Worm (Caenorhabditis elegans) whole organism, L1 larva: ENCODE results near the gene pno-1.

Experiments
- C16A3.4 ChIP-seq: fragments of 150-350 bp; optimal IDR thresholded peaks from 2 replicates; lab custom pipeline; 2014; ENCODE audit warnings: missing biosample characterization, missing genetic modification characterization
- Y116A8C.19 ChIP-seq: sonication (generic microtip); optimal IDR thresholded peaks from 2 replicates; lab custom pipeline; 2016; ENCODE audit warnings: missing compliant biosample characterization, missing genetic modification characterization, borderline replicate concordance
- aha-1 ChIP-seq: fragments of 150-350 bp; optimal IDR thresholded peaks from 2 replicates; lab custom pipeline; 2014; ENCODE audit warnings: missing biosample characterization, missing genetic modification characterization
- blmp-1 ChIP-seq: fragments of 150-350 bp; optimal IDR thresholded peaks from 2 replicates; lab custom pipeline; 2014; ENCODE audit warnings: missing biosample characterization, missing genetic modification characterization
- ceh-8 ChIP-seq: fragments of 200-800 bp; sonication (Bioruptor generic); optimal IDR thresholded peaks from 2 replicates; lab custom pipeline; 2018; ENCODE audit warnings: mild to moderate bottlenecking, missing genetic modification characterization, moderate library complexity, missing compliant biosample characterization
- ceh-90 ChIP-seq: sonication (generic microtip); optimal IDR thresholded peaks from 2 replicates; lab custom pipeline; 2016; ENCODE audit warnings: missing genetic modification characterization, missing compliant biosample characterization
- dpl-1 ChIP-seq, 3 experiments: fragments of 150-350 bp in 2 of 3; sonication (generic microtip) in 1 of 3; optimal IDR thresholded peaks; 2 replicates each; lab custom pipeline; 2014 to 2017; ENCODE audit warnings: missing biosample characterization in 3 of 3, missing genetic modification characterization in 3 of 3, missing genetic modification reagents in 3 of 3
- efl-1 ChIP-seq, 4 experiments: fragments of 150-350 bp; optimal IDR thresholded peaks in 3 of 4; peaks in 1 of 4; 1 replicate in 1 of 4; 2 replicates in 3 of 4; lab custom pipeline; 2014; ENCODE audit warnings: missing biosample characterization in 2 of 4, missing genetic modification characterization in 2 of 4, missing genetic modification reagents in 2 of 4
- egl-13 ChIP-seq: sonication (generic microtip); optimal IDR thresholded peaks from 2 replicates; lab custom pipeline; 2016; ENCODE audit warnings: missing genotype, missing genetic modification reagents, missing genetic modification characterization, missing compliant biosample characterization
- elt-3 ChIP-seq, 6 experiments: fragments of 150-350 bp in 1 of 6; sonication (generic microtip); optimal IDR thresholded peaks; 2 replicates each; lab custom pipeline; 2017 to 2018; ENCODE audit warnings: missing biosample characterization in 6 of 6, missing genetic modification characterization in 6 of 6, inconsistent platforms in 1 of 6
- fkh-10 ChIP-seq: sonication (generic microtip); optimal IDR thresholded peaks from 2 replicates; lab custom pipeline; 2017; ENCODE audit warnings: missing biosample characterization, missing genetic modification reagents, missing genetic modification characterization
- fkh-4 ChIP-seq: sonication (generic microtip); optimal IDR thresholded peaks from 2 replicates; lab custom pipeline; 2016; ENCODE audit warnings: missing compliant biosample characterization, missing genetic modification characterization, borderline replicate concordance
- fkh-8 ChIP-seq: sonication (generic microtip); optimal IDR thresholded peaks from 2 replicates; lab custom pipeline; 2016; ENCODE audit warnings: mild to moderate bottlenecking, missing genetic modification characterization, missing compliant biosample characterization
- fos-1 ChIP-seq: fragments of 150-350 bp; optimal IDR thresholded peaks from 2 replicates; lab custom pipeline; 2014; ENCODE audit warnings: missing biosample characterization, missing genetic modification characterization
- hlh-4 ChIP-seq: sonication (generic microtip); optimal IDR thresholded peaks from 2 replicates; lab custom pipeline; 2016; ENCODE audit warnings: mild to moderate bottlenecking, missing genetic modification characterization, missing compliant biosample characterization
- irx-1 ChIP-seq: sonication (generic microtip); optimal IDR thresholded peaks from 2 replicates; lab custom pipeline; 2016; ENCODE audit warnings: missing genetic modification characterization, missing compliant biosample characterization
- jun-1 ChIP-seq: fragments of 150-350 bp; optimal IDR thresholded peaks from 2 replicates; lab custom pipeline; 2014; ENCODE audit warnings: missing biosample characterization, missing genetic modification reagents, missing genetic modification characterization
- lin-15B ChIP-seq: fragments of 150-350 bp; sonication (generic microtip); optimal IDR thresholded peaks from 3 replicates; lab custom pipeline; 2014; ENCODE audit warnings: missing biosample characterization, missing genetic modification characterization
- lin-39 ChIP-seq: fragments of 150-350 bp; optimal IDR thresholded peaks from 2 replicates; lab custom pipeline; 2014; ENCODE audit warnings: missing biosample characterization, missing genetic modification reagents, missing genetic modification characterization
- lir-3 ChIP-seq: sonication (generic microtip); optimal IDR thresholded peaks from 2 replicates; lab custom pipeline; 2016; ENCODE audit warnings: mild to moderate bottlenecking, missing genetic modification characterization, moderate library complexity, missing compliant biosample characterization; ENCODE audit not compliant: poor library complexity
- mab-9 ChIP-seq: fragments of 200-800 bp; sonication (Bioruptor generic); IDR thresholded peaks from 2 replicates; pipeline ENCODE4 v1.3.6; 2022; ENCODE audit warnings: missing genetic modification reagents, missing genetic modification characterization, missing compliant biosample characterization
- mdl-1 ChIP-seq, 2 experiments: fragments of 150-350 bp; optimal IDR thresholded peaks; 2 replicates each; lab custom pipeline; 2014 to 2017; ENCODE audit warnings: missing biosample characterization in 2 of 2, missing genetic modification characterization in 2 of 2, inconsistent platforms in 1 of 2
- nhr-19 ChIP-seq: fragments of 200-800 bp; sonication (Bioruptor generic); conservative IDR thresholded peaks from 2 replicates; pipeline ENCODE4 v1.3.6; 2022; ENCODE audit warnings: missing genetic modification characterization, missing compliant biosample characterization
- nhr-47 ChIP-seq: sonication (generic microtip); optimal IDR thresholded peaks from 2 replicates; lab custom pipeline; 2016; ENCODE audit warnings: mild to moderate bottlenecking, missing genetic modification characterization, moderate library complexity, missing compliant biosample characterization
- nhr-76 ChIP-seq: sonication (generic microtip); optimal IDR thresholded peaks from 2 replicates; lab custom pipeline; 2017; ENCODE audit warnings: missing biosample characterization, missing genetic modification characterization
- nhr-77 ChIP-seq: fragments of 150-350 bp; optimal IDR thresholded peaks from 2 replicates; lab custom pipeline; 2014; ENCODE audit warnings: missing biosample characterization, missing genetic modification characterization
- nhr-84 ChIP-seq: sonication (generic microtip); optimal IDR thresholded peaks from 2 replicates; lab custom pipeline; 2017; ENCODE audit warnings: missing biosample characterization, missing genetic modification characterization
- nhr-85 ChIP-seq: sonication (generic microtip); peaks from one replicate; lab custom pipeline; 2016; ENCODE audit warnings: missing genetic modification characterization, inconsistent platforms, missing compliant biosample characterization
- nhr-90 ChIP-seq: sonication (generic microtip); optimal IDR thresholded peaks from 2 replicates; lab custom pipeline; 2016; ENCODE audit warnings: mild to moderate bottlenecking, missing genetic modification characterization, missing compliant biosample characterization; ENCODE audit not compliant: poor library complexity
- pag-3 ChIP-seq: sonication (generic microtip); optimal IDR thresholded peaks from 2 replicates; lab custom pipeline; 2017; ENCODE audit warnings: missing genetic modification characterization, mild to moderate bottlenecking, missing compliant biosample characterization, antibody characterized with exemption, borderline replicate concordance; ENCODE audit not compliant: insufficient read depth
- rnt-1 ChIP-seq: sonication (generic microtip); optimal IDR thresholded peaks from 2 replicates; lab custom pipeline; 2016; ENCODE audit warnings: mild to moderate bottlenecking, missing genetic modification characterization, moderate library complexity, missing compliant biosample characterization
- skn-1 ChIP-seq: fragments of 150-350 bp; optimal IDR thresholded peaks from 2 replicates; lab custom pipeline; 2014; ENCODE audit warnings: missing biosample characterization, missing genetic modification characterization
- snpc-4 ChIP-seq: fragments of 150-350 bp; optimal IDR thresholded peaks from 2 replicates; lab custom pipeline; 2014; ENCODE audit warnings: missing biosample characterization, missing genetic modification characterization
- sptf-1 ChIP-seq: fragments of 150-350 bp; optimal IDR thresholded peaks from 2 replicates; lab custom pipeline; 2014; ENCODE audit warnings: missing biosample characterization, missing genetic modification characterization
- swsn-7 ChIP-seq: sonication (generic microtip); optimal IDR thresholded peaks from 2 replicates; lab custom pipeline; 2016; ENCODE audit warnings: missing genetic modification characterization, missing compliant biosample characterization
- tbx-2 ChIP-seq: sonication (generic microtip); optimal IDR thresholded peaks from 2 replicates; lab custom pipeline; 2016; ENCODE audit warnings: missing genetic modification characterization, missing compliant biosample characterization
- tlp-1 ChIP-seq: fragments of 150-350 bp; optimal IDR thresholded peaks from 2 replicates; lab custom pipeline; 2014; ENCODE audit warnings: missing biosample characterization, missing genetic modification characterization
- unc-130 ChIP-seq: fragments of 150-350 bp; optimal IDR thresholded peaks from 2 replicates; lab custom pipeline; 2017; ENCODE audit warnings: missing biosample characterization, missing genetic modification characterization, inconsistent platforms
- unc-30 ChIP-seq: sonication (generic microtip); optimal IDR thresholded peaks from 2 replicates; lab custom pipeline; 2017; ENCODE audit warnings: missing biosample characterization, missing genetic modification characterization
- unc-62 ChIP-seq: fragments of 150-350 bp; optimal IDR thresholded peaks from 2 replicates; lab custom pipeline; 2014; ENCODE audit warnings: missing biosample characterization, missing genetic modification reagents, missing genetic modification characterization
- unc-98 ChIP-seq: fragments of 200-800 bp; sonication (Bioruptor generic); IDR thresholded peaks from 2 replicates; pipeline ENCODE4 v1.3.6; 2022; ENCODE audit warnings: missing genetic modification characterization, missing compliant biosample characterization
- zag-1 ChIP-seq: fragments of 150-350 bp; optimal IDR thresholded peaks from 2 replicates; lab custom pipeline; 2014; ENCODE audit warnings: missing biosample characterization, missing genetic modification characterization

The pno-1 gene

DNA sequence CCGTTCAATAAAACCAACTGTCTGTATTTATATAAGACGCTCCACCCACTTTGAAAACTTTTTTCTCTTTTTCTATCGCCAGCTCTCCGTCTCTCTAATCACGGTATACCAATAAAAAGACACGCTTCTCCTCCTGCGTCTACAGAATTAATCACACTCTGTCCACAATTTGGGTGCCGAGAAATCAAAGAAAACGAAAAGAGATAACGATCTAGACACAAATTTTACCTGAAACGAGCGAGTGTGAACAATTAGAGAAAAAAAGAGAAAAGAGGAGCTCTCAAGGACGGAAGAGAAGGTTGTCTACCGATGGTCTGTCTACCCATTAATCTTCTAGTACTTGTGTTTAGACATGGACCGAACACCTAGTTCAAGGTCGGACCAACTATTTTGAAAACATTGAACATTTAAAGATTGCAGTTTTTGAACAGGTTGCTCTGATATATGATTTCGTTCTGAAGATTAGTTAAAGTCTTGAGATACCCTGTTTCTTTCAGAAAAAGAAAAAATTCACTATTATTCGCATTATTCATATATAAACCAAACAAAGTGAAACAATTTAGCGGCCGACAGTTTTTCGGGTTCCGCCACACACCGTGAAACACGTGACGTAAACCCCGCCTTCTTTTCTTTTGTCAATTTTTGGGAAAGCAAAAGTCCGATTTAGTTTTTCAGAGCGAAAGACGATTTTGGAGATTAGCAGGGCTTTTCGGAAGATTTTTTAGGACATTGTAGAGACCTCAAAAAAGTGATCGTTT, 44.9 kb upstream of the pno-1 start, which contains the start of gene cyp-13A2 (continued):
- TF ChIP-seq swsn-7 (tag; lab: Kevin White, UChicago), result no peak
- TF ChIP-seq mdl-1 (tag; optimal IDR thresholded peaks at IDR 0.05; lab: Kevin White, UChicago), result peak in 1 of 2 experiments; percentile 48
- TF ChIP-seq lin-15B (tag; lab: Kevin White, UChicago), result no peak
- peak; percentile 32 to 52 for TF ChIP-seq efl-1 (optimal IDR thresholded peaks at IDR 0.05; lab: Kevin White, UChicago)
- TF ChIP-seq efl-1 (GFP tag; optimal IDR thresholded peaks at IDR 0.05 in 1 of 2; lab: Kevin White, UChicago), result peak in 1 of 2 experiments; percentile 90
- TF ChIP-seq fkh-8, result no peak
- TF ChIP-seq nhr-84, result no peak
- no peak for TF ChIP-seq sptf-1 (tag; lab: Kevin White, UChicago)
- TF ChIP-seq nhr-47 (tag; lab: Kevin White, UChicago), result peak; percentile 33
- no peak for TF ChIP-seq pag-3 (tag; lab: Kevin White, UChicago)
- peak; percentile 8 for TF ChIP-seq C16A3.4 (tag; lab: Kevin White, UChicago)
- TF ChIP-seq tbx-2 (tag; lab: Kevin White, UChicago), result no peak
- no peak for TF ChIP-seq fkh-4 (tag; lab: Kevin White, UChicago)
- peak; percentile 36 for TF ChIP-seq fos-1
- TF ChIP-seq jun-1 (tag; lab: Kevin White, UChicago), result no peak
- TF ChIP-seq lir-3 (tag; lab: Kevin White, UChicago), result no peak
- no peak for TF ChIP-seq unc-98 (GFP tag; lab: Robert Waterston, UW)
- TF ChIP-seq Y116A8C.19, result no peak
- peak; percentile 66 for TF ChIP-seq nhr-90 (tag; lab: Kevin White, UChicago)
- peak; percentile 75 for TF ChIP-seq rnt-1
- peak; percentile 65 for TF ChIP-seq lin-39
- TF ChIP-seq tlp-1 (tag; lab: Kevin White, UChicago), result peak; percentile 61
- peak; percentile 76 for TF ChIP-seq blmp-1 (tag; lab: Kevin White, UChicago)
- peak; percentile 57 for TF ChIP-seq nhr-77 (tag; lab: Kevin White, UChicago)
- TF ChIP-seq unc-30 (tag; lab: Kevin White, UChicago), result no peak
- no peak for TF ChIP-seq hlh-4 (tag; lab: Kevin White, UChicago)
- TF ChIP-seq fkh-10 (GFP tag; lab: Kevin White, UChicago), result no peak
- peak; percentile 50 for TF ChIP-seq nhr-19
- TF ChIP-seq ceh-90 (tag; lab: Kevin White, UChicago), result no peak
- no peak for TF ChIP-seq unc-130 (tag; lab: Kevin White, UChicago)
- no peak for TF ChIP-seq zag-1 (tag; lab: Kevin White, UChicago)
- TF ChIP-seq unc-62 (GFP tag; lab: Kevin White, UChicago), result no peak
- no peak for TF ChIP-seq egl-13 (tag; lab: Kevin White, UChicago)
- no peak for TF ChIP-seq mab-9
- TF ChIP-seq ceh-8 (GFP tag; lab: Kevin White, UChicago), result no peak
- no peak for TF ChIP-seq aha-1 (tag; lab: Kevin White, UChicago)
- TF ChIP-seq nhr-76 (tag; lab: Kevin White, UChicago), result no peak
- peak; percentile 98 for TF ChIP-seq snpc-4 (tag; lab: Kevin White, UChicago)
- TF ChIP-seq elt-3 (tag; optimal IDR thresholded peaks at IDR 0.05; lab: Kevin White, UChicago), result peak in 2 of 6 experiments; percentile 32 to 72
- TF ChIP-seq nhr-85, result peak; percentile 99
- TF ChIP-seq dpl-1 (GFP tag; optimal IDR thresholded peaks at IDR 0.05; lab: Kevin White, UChicago), result peak in 2 of 3 experiments; percentile 16 to 32
- TF ChIP-seq skn-1 (tag; lab: Kevin White, UChicago), result no peak
- TF ChIP-seq irx-1 (tag; lab: Kevin White, UChicago), result peak; percentile 23
